Fruit fly (Drosophila melanogaster) whole organism, embryonic: ENCODE measurements around the gene janB.

Experiments used
- Atf6 ChIP-seq: fragments of 200-800 bp; sonication (Bioruptor generic); IDR thresholded peaks from 2 replicates; pipeline ENCODE4 v1.3.6; 2022; ENCODE audit warnings: missing biosample characterization, missing genetic modification characterization
- Bdp1 ChIP-seq: fragments of 200-800 bp; sonication (Bioruptor generic); optimal IDR thresholded peaks from 3 replicates; lab custom pipeline; 2016; ENCODE audit warnings: missing biosample characterization, missing genetic modification characterization
- CG10321 ChIP-seq: fragments of 200-800 bp; sonication (Bioruptor generic); IDR thresholded peaks from 2 replicates; pipeline ENCODE4 v1.3.6; 2022; ENCODE audit warnings: missing biosample characterization, missing genetic modification characterization
- CG10462 ChIP-seq: fragments of 200-800 bp; sonication (Bioruptor generic); optimal IDR thresholded peaks from 2 replicates; lab custom pipeline; 2016; ENCODE audit warnings: missing biosample characterization, missing genetic modification characterization
- CG11723 ChIP-seq: fragments of 200-800 bp; sonication (Bioruptor generic); optimal IDR thresholded peaks from 2 replicates; lab custom pipeline; 2017; ENCODE audit warnings: missing biosample characterization, mild to moderate bottlenecking, missing genetic modification characterization
- CG12299 ChIP-seq: fragments of 200-800 bp; sonication (Bioruptor generic); optimal IDR thresholded peaks from 2 replicates; lab custom pipeline; 2018; ENCODE audit warnings: missing biosample characterization, mild to moderate bottlenecking, missing genetic modification characterization
- CG13123 ChIP-seq: fragments of 200-800 bp; sonication (Bioruptor generic); optimal IDR thresholded peaks from 2 replicates; lab custom pipeline; 2016; ENCODE audit warnings: missing biosample characterization, missing genetic modification characterization
- CG13424 ChIP-seq: fragments of 200-800 bp; sonication (Bioruptor generic); optimal IDR thresholded peaks from 2 replicates; lab custom pipeline; 2019; ENCODE audit warnings: missing biosample characterization, mild to moderate bottlenecking, missing genetic modification characterization, moderate library complexity
- CG17612 ChIP-seq: fragments of 200-800 bp; sonication (Bioruptor generic); IDR thresholded peaks from 2 replicates; pipeline ENCODE4 v1.3.6; 2022; ENCODE audit warnings: missing biosample characterization, missing genetic modification characterization
- CG18262 ChIP-seq: fragments of 200-800 bp; optimal IDR thresholded peaks from 3 replicates; lab custom pipeline; 2019; ENCODE audit warnings: missing biosample characterization, mild to moderate bottlenecking, missing genetic modification characterization, moderate library complexity
- CG18764 ChIP-seq: fragments of 200-800 bp; sonication (Bioruptor generic); optimal IDR thresholded peaks from 3 replicates; lab custom pipeline; 2016; ENCODE audit warnings: missing biosample characterization, missing genetic modification characterization
- CG2875 ChIP-seq: fragments of 200-800 bp; sonication (Bioruptor generic); optimal IDR thresholded peaks from 2 replicates; lab custom pipeline; 2017; ENCODE audit warnings: missing biosample characterization, mild to moderate bottlenecking, missing genetic modification characterization, missing genetic modification reagents
- CG33213 ChIP-seq: fragments of 200-800 bp; sonication (Bioruptor generic); optimal IDR thresholded peaks from 3 replicates; lab custom pipeline; 2016; ENCODE audit warnings: missing biosample characterization, missing genetic modification characterization
- CG3726 ChIP-seq: fragments of 200-800 bp; sonication (Bioruptor generic); IDR thresholded peaks from 3 replicates; pipeline ENCODE4, ENCODE4 v1.3.6; 2022; ENCODE audit warnings: missing biosample characterization, missing genetic modification characterization
- CG4854 ChIP-seq: fragments of 200-800 bp; sonication (Bioruptor generic); optimal IDR thresholded peaks from 2 replicates; lab custom pipeline; 2016; ENCODE audit warnings: missing biosample characterization, missing genetic modification characterization, inconsistent platforms
- CG6272 ChIP-seq: fragments of 200-800 bp; sonication (Bioruptor generic); IDR thresholded peaks from 2 replicates; pipeline ENCODE4 v1.3.6; 2022; ENCODE audit warnings: missing biosample characterization, missing genetic modification characterization
- CG7357 ChIP-seq: fragments of 200-800 bp; sonication (Bioruptor generic); IDR thresholded peaks from 3 replicates; pipeline ENCODE4 v1.3.6; 2022; ENCODE audit warnings: missing biosample characterization, missing genetic modification characterization
- CG8478 ChIP-seq: fragments of >200 bp; optimal IDR thresholded peaks from 2 replicates; lab custom pipeline; 2018
- CG8765 ChIP-seq: fragments of 200-800 bp; sonication (Bioruptor generic); IDR thresholded peaks from 2 replicates; pipeline ENCODE4 v1.3.6; 2022; ENCODE audit warnings: missing biosample characterization, missing genetic modification characterization
- CG9215 ChIP-seq: fragments of 200-800 bp; sonication (Bioruptor generic); IDR thresholded peaks from 2 replicates; pipeline ENCODE4 v1.3.6; 2022; ENCODE audit warnings: missing biosample characterization, missing genetic modification characterization
- Dip2 ChIP-seq: fragments of 200-800 bp; sonication (Bioruptor generic); IDR thresholded peaks from 2 replicates; pipeline ENCODE4 v1.3.6; 2022; ENCODE audit warnings: missing biosample characterization, missing genetic modification characterization
- Doc3 ChIP-seq: fragments of 200-800 bp; sonication (Bioruptor generic); IDR thresholded peaks from 3 replicates; pipeline ENCODE4 v1.3.6; 2022; ENCODE audit warnings: missing biosample characterization, missing genetic modification characterization; ENCODE audit not compliant: partially characterized antibody
- Ets97D ChIP-seq: fragments of 200-800 bp; sonication (Bioruptor generic); optimal IDR thresholded peaks from 3 replicates; lab custom pipeline; 2016; ENCODE audit warnings: missing biosample characterization, missing genetic modification characterization
- GATAe ChIP-seq: fragments of 200-800 bp; sonication (Bioruptor generic); conservative IDR thresholded peaks from 2 replicates; pipeline ENCODE4 v1.3.6; 2022; ENCODE audit warnings: missing biosample characterization, missing genetic modification characterization
- Hmr ChIP-seq: fragments of 200-800 bp; sonication (Bioruptor generic); optimal IDR thresholded peaks from 3 replicates; lab custom pipeline; 2017; ENCODE audit warnings: mild to moderate bottlenecking, missing biosample characterization, missing genetic modification reagents, missing genetic modification characterization
- Tbp ChIP-seq: fragments of >200 bp; optimal IDR thresholded peaks from 2 replicates; lab custom pipeline; 2018; ENCODE audit warnings: missing biosample characterization, missing genetic modification characterization
- Trl ChIP-seq, 3 experiments: fragments of >200 bp in 2 of 3; fragments of 200-800 bp in 1 of 3; sonication (Bioruptor generic) in 1 of 3; optimal IDR thresholded peaks; 2 replicates in 1 of 3; 3 replicates in 2 of 3; lab custom pipeline; 2016 to 2017; ENCODE audit warnings: missing biosample characterization in 1 of 3, missing genetic modification characterization in 1 of 3
- abd-A ChIP-seq: fragments of 200-800 bp; sonication (Bioruptor generic); optimal IDR thresholded peaks from 3 replicates; lab custom pipeline; 2019; ENCODE audit warnings: missing biosample characterization, mild to moderate bottlenecking, missing genetic modification characterization, moderate library complexity
- az2 ChIP-seq: fragments of 200-800 bp; sonication (Bioruptor generic); optimal IDR thresholded peaks from 3 replicates; lab custom pipeline; 2016; ENCODE audit warnings: missing biosample characterization, missing genetic modification characterization
- br ChIP-seq: fragments of >200 bp; optimal IDR thresholded peaks from 2 replicates; lab custom pipeline; 2017
- bsh ChIP-seq, 2 experiments: fragments of 200-800 bp; sonication (Bioruptor generic); optimal IDR thresholded peaks; 2 replicates each; lab custom pipeline; 2017 to 2018; ENCODE audit warnings: mild to moderate bottlenecking in 2 of 2, missing biosample characterization in 2 of 2, missing genetic modification characterization in 2 of 2, moderate library complexity in 1 of 2
- btn ChIP-seq: fragments of 200-800 bp; sonication (Bioruptor generic); optimal IDR thresholded peaks from 2 replicates; lab custom pipeline; 2016; ENCODE audit warnings: missing biosample characterization, missing genetic modification characterization
- danr ChIP-seq: fragments of 200-800 bp; sonication (Bioruptor generic); IDR thresholded peaks from 2 replicates; pipeline ENCODE4 v1.3.6; 2022; ENCODE audit warnings: missing biosample characterization, missing genetic modification characterization
- dpn ChIP-seq, 2 experiments: fragments of 200-800 bp; sonication (Bioruptor generic); optimal IDR thresholded peaks; 3 replicates each; lab custom pipeline; 2016; ENCODE audit warnings: missing biosample characterization in 2 of 2, missing genetic modification characterization in 2 of 2
- eve ChIP-seq, 2 experiments: fragments of >200 bp; optimal IDR thresholded peaks; 2 replicates each; lab custom pipeline; 2017; ENCODE audit warnings: missing biosample characterization in 2 of 2, missing genetic modification characterization in 2 of 2
- jing ChIP-seq: fragments of 200-800 bp; sonication (Bioruptor generic); optimal IDR thresholded peaks from 2 replicates; lab custom pipeline; 2018; ENCODE audit warnings: missing biosample characterization, mild to moderate bottlenecking, missing genetic modification characterization
- jumu ChIP-seq: fragments of 200-800 bp; sonication (Bioruptor generic); optimal IDR thresholded peaks from 3 replicates; lab custom pipeline; 2016; ENCODE audit warnings: missing biosample characterization, missing genetic modification characterization
- lab ChIP-seq: fragments of 200-800 bp; sonication (Bioruptor generic); optimal IDR thresholded peaks from 3 replicates; lab custom pipeline; 2017; ENCODE audit warnings: missing biosample characterization, missing genetic modification characterization, mild to moderate bottlenecking, moderate library complexity, missing genetic modification reagents
- lov ChIP-seq, 2 experiments: fragments of 200-800 bp in 1 of 2; fragments of >200 bp in 1 of 2; sonication (Bioruptor generic) in 1 of 2; IDR thresholded peaks in 1 of 2; optimal IDR thresholded peaks in 1 of 2; 2 replicates in 1 of 2; 3 replicates in 1 of 2; pipeline versions ENCODE4 v1.3.6 to Lab custom; 2017 to 2022; ENCODE audit warnings: missing biosample characterization in 1 of 2, missing genetic modification characterization in 1 of 2
- mld ChIP-seq: fragments of 200-800 bp; sonication (Bioruptor generic); IDR thresholded peaks from 3 replicates; pipeline ENCODE4 v1.3.6; 2022; ENCODE audit warnings: missing biosample characterization, missing genetic modification characterization; ENCODE audit not compliant: partially characterized antibody
- onecut ChIP-seq: fragments of 200-800 bp; sonication (Bioruptor generic); IDR thresholded peaks from 2 replicates; pipeline ENCODE4 v1.3.6; 2022; ENCODE audit warnings: missing biosample characterization, missing genetic modification characterization
- p53 ChIP-seq: fragments of 200-800 bp; sonication (Bioruptor generic); optimal IDR thresholded peaks from 2 replicates; lab custom pipeline; 2016; ENCODE audit warnings: missing biosample characterization, missing genetic modification characterization
- pho ChIP-seq: fragments of 200-800 bp; sonication (Bioruptor generic); optimal IDR thresholded peaks from 2 replicates; lab custom pipeline; 2016; ENCODE audit warnings: missing biosample characterization, missing genetic modification characterization
- pzg ChIP-seq: fragments of 200-800 bp; sonication (Bioruptor generic); optimal IDR thresholded peaks from 3 replicates; lab custom pipeline; 2018; ENCODE audit warnings: missing biosample characterization, mild to moderate bottlenecking, missing genetic modification characterization, moderate library complexity
- rib ChIP-seq: fragments of 200-800 bp; sonication (Bioruptor generic); IDR thresholded peaks from 2 replicates; pipeline ENCODE4 v1.3.6; 2022; ENCODE audit warnings: missing biosample characterization, missing genetic modification characterization
- so ChIP-seq: fragments of 200-800 bp; sonication (Bioruptor generic); IDR thresholded peaks from 3 replicates; pipeline ENCODE4 v1.3.6; 2022; ENCODE audit warnings: missing biosample characterization, missing genetic modification characterization
- trh ChIP-seq: fragments of 200-800 bp; sonication (Bioruptor generic); optimal IDR thresholded peaks from 2 replicates; lab custom pipeline; 2016; ENCODE audit warnings: missing biosample characterization, missing genetic modification characterization
- vvl ChIP-seq: fragments of 200-800 bp; sonication (Bioruptor generic); IDR thresholded peaks from 2 replicates; pipeline ENCODE4 v1.3.6; 2022; ENCODE audit warnings: missing biosample characterization, missing genetic modification characterization
- wdn ChIP-seq: fragments of 200-800 bp; sonication (Bioruptor generic); IDR thresholded peaks from 2 replicates; pipeline ENCODE4 v1.3.6; 2022; ENCODE audit warnings: missing biosample characterization, missing genetic modification characterization

The janB gene

DNA sequence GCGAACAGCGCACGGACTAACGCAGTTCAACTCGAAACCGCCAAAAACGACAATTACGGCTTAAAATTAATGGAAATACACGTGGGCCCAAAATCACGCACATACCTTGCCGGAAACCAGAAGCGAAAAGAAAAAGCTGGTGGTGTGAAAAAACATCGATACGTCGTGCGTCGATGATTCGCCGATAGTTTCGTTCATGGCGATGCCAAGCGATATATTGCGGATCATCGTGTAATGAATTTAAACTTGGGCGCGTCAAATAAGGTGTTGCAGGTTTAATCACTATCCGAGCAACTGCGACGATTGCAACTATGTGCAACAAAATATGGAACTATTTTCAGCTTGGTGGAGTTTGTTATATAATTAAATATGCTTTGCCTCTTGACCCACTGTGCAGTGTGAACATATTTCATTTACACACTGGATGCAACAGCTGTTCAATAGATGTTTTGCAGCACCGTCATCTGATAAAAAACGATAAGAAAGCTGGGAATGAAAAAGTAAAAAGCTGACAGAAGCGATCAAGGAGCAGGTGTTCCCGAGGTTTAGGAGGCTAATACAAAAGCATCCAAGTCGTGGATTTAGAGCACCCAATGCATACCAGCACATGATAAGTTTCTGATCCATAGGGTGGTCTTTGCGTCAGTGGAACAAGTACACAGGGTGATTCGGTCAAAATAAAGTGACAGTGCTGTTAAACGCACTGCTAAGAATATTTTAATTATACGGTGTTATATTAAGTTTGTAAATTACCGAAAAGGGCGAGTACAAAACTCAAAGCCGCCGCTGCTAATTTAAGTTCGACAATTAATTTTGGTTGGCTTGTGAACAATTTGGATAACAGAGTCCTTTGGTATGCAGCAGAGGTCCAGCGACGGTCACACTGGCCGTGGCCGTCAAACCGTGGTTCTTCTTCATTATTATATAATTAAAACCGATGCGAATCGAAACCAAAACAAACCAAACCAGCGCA, 7.8 kb upstream of the janB start, which contains the start of the genes RpL32 and CG7943 (continued):
- peak; percentile 92 for TF ChIP-seq pzg (GFP tag; lab: Kevin White, UChicago)
- TF ChIP-seq eve (GFP tag; optimal IDR thresholded peaks at IDR 0.05; lab: Kevin White, UChicago) = peak in 1 of 2 experiments; percentile 77
- TF ChIP-seq Bdp1 (GFP tag; lab: Kevin White, UChicago) = peak; percentile 80
- no peak for TF ChIP-seq lov (optimal IDR thresholded peaks at IDR 0.05; lab: Kevin White, UChicago)
- TF ChIP-seq lov (GFP tag; IDR thresholded peaks at IDR 0.05; lab: Robert Waterston, UW) = peak; percentile 94
- TF ChIP-seq CG7357 (GFP tag; lab: Robert Waterston, UW) = peak; percentile 92
- peak; percentile 94 for TF ChIP-seq CG18764
- TF ChIP-seq so (GFP tag; lab: Robert Waterston, UW) = peak; percentile 98
- TF ChIP-seq CG12299 (tag; lab: Kevin White, UChicago) = peak; percentile 84
- peak; percentile 83 to 98 for TF ChIP-seq dpn (GFP tag; optimal IDR thresholded peaks at IDR 0.05; lab: Kevin White, UChicago)
- TF ChIP-seq abd-A (tag; lab: Kevin White, UChicago) = no peak
- TF ChIP-seq Hmr (GFP tag; lab: Kevin White, UChicago) = peak; percentile 96
- peak; percentile 95 for TF ChIP-seq CG6272 (GFP tag; lab: Robert Waterston, UW)
- TF ChIP-seq Ets97D (GFP tag; lab: Kevin White, UChicago) = peak; percentile 99
- TF ChIP-seq CG13123 = peak; percentile 83
- TF ChIP-seq onecut = peak; percentile 90
- peak; percentile 92 for TF ChIP-seq CG4854
- peak; percentile 93 for TF ChIP-seq pho (GFP tag; lab: Kevin White, UChicago)
- peak; percentile 96 for TF ChIP-seq CG33213 (GFP tag; lab: Kevin White, UChicago)
- TF ChIP-seq CG8478 (lab: Kevin White, UChicago) = no peak
- peak; percentile 83 for TF ChIP-seq CG13424
- TF ChIP-seq btn (GFP tag; lab: Kevin White, UChicago) = peak; percentile 74
- peak; percentile 90 for TF ChIP-seq CG18262 (tag; lab: Kevin White, UChicago)
- peak; percentile 97 for TF ChIP-seq vvl (GFP tag; lab: Robert Waterston, UW)
- peak; percentile 91 for TF ChIP-seq danr
- peak; percentile 85 for TF ChIP-seq trh (GFP tag; lab: Kevin White, UChicago)
- TF ChIP-seq jumu (GFP tag; lab: Kevin White, UChicago) = peak; percentile 97
- TF ChIP-seq Tbp (GFP tag; lab: Kevin White, UChicago) = no peak
- peak; percentile 66 for TF ChIP-seq jing (GFP tag; lab: Kevin White, UChicago)
- peak; percentile 98 for TF ChIP-seq lab (GFP tag; lab: Kevin White, UChicago)
- TF ChIP-seq Trl (optimal IDR thresholded peaks at IDR 0.05; lab: Kevin White, UChicago) = no peak
- TF ChIP-seq Trl (GFP tag; optimal IDR thresholded peaks at IDR 0.05; lab: Kevin White, UChicago) = peak; percentile 98
- TF ChIP-seq Dip2 (GFP tag; lab: Robert Waterston, UW) = peak; percentile 69
- peak; percentile 70 for TF ChIP-seq az2
- peak; percentile 80 for TF ChIP-seq GATAe (GFP tag; lab: Robert Waterston, UW)
- peak; percentile 95 for TF ChIP-seq CG8765 (GFP tag; lab: Robert Waterston, UW)
- TF ChIP-seq rib (GFP tag; lab: Robert Waterston, UW) = peak; percentile 94
- peak; percentile 100 for TF ChIP-seq mld (GFP tag; lab: Robert Waterston, UW)
- TF ChIP-seq Doc3 (GFP tag; lab: Robert Waterston, UW) = peak; percentile 100
- peak; percentile 91 for TF ChIP-seq CG3726 (GFP tag; lab: Robert Waterston, UW)
- peak; percentile 82 for TF ChIP-seq CG17612 (GFP tag; lab: Robert Waterston, UW)
- TF ChIP-seq CG10462 = peak; percentile 56
- TF ChIP-seq p53 (GFP tag; lab: Kevin White, UChicago) = peak; percentile 94
- peak; percentile 96 for TF ChIP-seq Atf6 (GFP tag; lab: Robert Waterston, UW)
- peak; percentile 87 for TF ChIP-seq CG11723 (GFP tag; lab: Kevin White, UChicago)
- TF ChIP-seq CG10321 (GFP tag; lab: Robert Waterston, UW) = peak; percentile 68
- TF ChIP-seq CG2875 (GFP tag; lab: Kevin White, UChicago) = peak; percentile 83
- peak in 1 of 2 experiments; percentile 84 for TF ChIP-seq bsh (GFP tag; optimal IDR thresholded peaks at IDR 0.05; lab: Kevin White, UChicago)
- TF ChIP-seq CG9215 (GFP tag; lab: Robert Waterston, UW) = peak; percentile 92
- peak; percentile 91 for TF ChIP-seq wdn
- no peak for TF ChIP-seq br
